ENCODE assay signal across 3 fruit fly cellular contexts in the genomic region with DNA sequence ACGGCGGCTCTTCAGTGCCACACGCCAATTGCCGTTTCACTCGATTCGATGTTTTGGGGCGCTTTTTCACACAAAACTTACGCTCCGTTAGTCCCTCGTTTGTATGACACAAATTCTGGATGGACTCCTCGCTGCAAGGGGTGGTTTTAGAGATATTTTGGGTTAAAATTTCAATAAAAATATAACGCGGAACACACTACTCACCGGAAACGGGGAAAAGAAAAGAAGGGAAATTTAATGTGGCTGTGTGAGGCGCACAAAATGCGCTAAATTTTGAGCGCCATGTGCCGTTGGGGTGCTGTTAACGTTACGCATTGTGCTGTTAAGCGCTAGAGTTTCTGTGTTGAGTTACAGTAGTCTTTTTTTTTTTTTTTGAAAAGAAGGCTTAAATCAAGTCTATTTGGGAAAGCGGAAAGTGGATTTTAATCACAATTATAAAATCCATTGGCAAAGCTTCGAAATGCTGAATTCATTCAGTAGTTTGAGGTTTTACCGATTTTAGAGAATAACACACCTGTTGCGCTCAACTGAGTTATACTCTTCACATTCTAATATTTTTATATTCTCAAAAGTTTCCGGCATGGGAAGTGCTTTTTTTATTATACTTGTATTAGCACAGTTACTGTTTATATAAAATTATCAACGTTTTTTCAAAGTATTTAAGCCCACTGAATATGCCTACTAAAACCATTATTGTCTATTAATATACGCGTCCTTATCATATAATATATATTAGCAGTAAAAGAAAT.
TF ChIP-seq lines count a peak whose summit lies in the region.

TSS of gene RpL9 (minus strand) at position 265 of the 749 bp plus-strand sequence.

TF ChIP-seq in whole organism, adult, 20 proteins besides CTCF, POLR2A, EP300 and RAD21 (continued from another document):
- TF ChIP-seq CG5204 (GFP tag; optimal IDR thresholded peaks at IDR 0.05; lab: Kevin White, UChicago): peak; percentile 57
- TF ChIP-seq cnc (optimal IDR thresholded peaks at IDR 0.05; lab: Kevin White, UChicago): no peak
- no peak for TF ChIP-seq kay (GFP tag; lab: Kevin White, UChicago; ENCODE audit: borderline replicate concordance)
- no peak for TF ChIP-seq Clk (GFP tag; optimal IDR thresholded peaks at IDR 0.05; lab: Kevin White, UChicago)
TF ChIP-seq in whole organism, adult: peak in this region for 16.

TF ChIP-seq in whole organism, embryonic, 481 proteins besides CTCF, POLR2A, EP300 and RAD21 (continued from another document and continues in another):
- TF ChIP-seq Dref (GFP tag; IDR thresholded peaks at IDR 0.05; lab: Robert Waterston, UW): no peak
- no peak for TF ChIP-seq Oli (tag; optimal IDR thresholded peaks at IDR 0.05; lab: Kevin White, UChicago)
- TF ChIP-seq CG3847 (GFP tag; IDR thresholded peaks at IDR 0.05; lab: Robert Waterston, UW): no peak; the same call in 1 of the 2 replicates
- no peak for TF ChIP-seq Doc3 (GFP tag; IDR thresholded peaks at IDR 0.05; lab: Robert Waterston, UW; ENCODE audit: partially characterized antibody)
- TF ChIP-seq BtbVII (GFP tag; optimal IDR thresholded peaks at IDR 0.05; lab: Kevin White, UChicago): peak; percentile 90
- TF ChIP-seq sd (tag; optimal IDR thresholded peaks at IDR 0.05; lab: Kevin White, UChicago): no peak
- TF ChIP-seq Dbx (GFP tag; IDR thresholded peaks at IDR 0.05; lab: Robert Waterston, UW): no peak; the same call in 2 of the 3 replicates
- TF ChIP-seq CG16863 (GFP tag; optimal IDR thresholded peaks at IDR 0.05; lab: Kevin White, UChicago): no peak
- TF ChIP-seq danr (GFP tag; IDR thresholded peaks at IDR 0.05; lab: Robert Waterston, UW): no peak
- TF ChIP-seq CG9817 (tag; optimal IDR thresholded peaks at IDR 0.05; lab: Kevin White, UChicago): no peak
- TF ChIP-seq CG10147 (GFP tag; optimal IDR thresholded peaks at IDR 0.05; lab: Kevin White, UChicago): no peak
- peak; percentile 37 for TF ChIP-seq trh (GFP tag; optimal IDR thresholded peaks at IDR 0.05; lab: Kevin White, UChicago)
- no peak for TF ChIP-seq CG8478 (optimal IDR thresholded peaks at IDR 0.05; lab: Kevin White, UChicago)
- TF ChIP-seq cato (GFP tag; optimal IDR thresholded peaks at IDR 0.05; lab: Kevin White, UChicago; ENCODE audit: borderline replicate concordance): no peak
- TF ChIP-seq shn (GFP tag; optimal IDR thresholded peaks at IDR 0.05; lab: Kevin White, UChicago): peak; percentile 25
- no peak for TF ChIP-seq dan (GFP tag; IDR thresholded peaks at IDR 0.05; lab: Robert Waterston, UW)
- TF ChIP-seq ken (GFP tag; IDR thresholded peaks at IDR 0.05; lab: Robert Waterston, UW): peak; percentile 76; the same call in 1 of the 3 replicates
- peak; percentile 88 for TF ChIP-seq caup (GFP tag; optimal IDR thresholded peaks at IDR 0.05; lab: Kevin White, UChicago; ENCODE audit: severe bottlenecking)
- no peak for TF ChIP-seq sna (GFP tag; IDR thresholded peaks at IDR 0.05; lab: Robert Waterston, UW; ENCODE audit: partially characterized antibody)
- TF ChIP-seq Lim3 (GFP tag; IDR thresholded peaks at IDR 0.05; lab: Robert Waterston, UW): no peak
- TF ChIP-seq cwo (GFP tag; optimal IDR thresholded peaks at IDR 0.05; lab: Kevin White, UChicago): no peak
- peak; percentile 95 for TF ChIP-seq CG7271 (tag; optimal IDR thresholded peaks at IDR 0.05; lab: Kevin White, UChicago)
- TF ChIP-seq CG18476 (GFP tag; optimal IDR thresholded peaks at IDR 0.05; lab: Kevin White, UChicago): no peak
- peak; percentile 89 for TF ChIP-seq CG13296 (GFP tag; optimal IDR thresholded peaks at IDR 0.05; lab: Kevin White, UChicago)
- peak; percentile 69 for TF ChIP-seq CG8290 (GFP tag; optimal IDR thresholded peaks at IDR 0.05; lab: Kevin White, UChicago)
- TF ChIP-seq CG8290 (tag; optimal IDR thresholded peaks at IDR 0.05; lab: Kevin White, UChicago): no peak
- peak; percentile 37 for TF ChIP-seq zf30C (GFP tag; optimal IDR thresholded peaks at IDR 0.05; lab: Kevin White, UChicago)
- peak; percentile 56 for TF ChIP-seq CG14710 (tag; optimal IDR thresholded peaks at IDR 0.05; lab: Kevin White, UChicago)
- no peak for TF ChIP-seq ham (GFP tag; IDR thresholded peaks at IDR 0.05; lab: Robert Waterston, UW)
- no peak; the same call in 1 of the 2 replicates for TF ChIP-seq CG5953 (GFP tag; IDR thresholded peaks at IDR 0.05; lab: Robert Waterston, UW)
- TF ChIP-seq CG18619 (GFP tag; optimal IDR thresholded peaks at IDR 0.05; lab: Kevin White, UChicago): peak; percentile 69
- no peak for TF ChIP-seq CG16815 (GFP tag; optimal IDR thresholded peaks at IDR 0.05; lab: Kevin White, UChicago)
- peak; percentile 61 for TF ChIP-seq phol (tag; optimal IDR thresholded peaks at IDR 0.05; lab: Kevin White, UChicago)
- TF ChIP-seq CG8944 (GFP tag; optimal IDR thresholded peaks at IDR 0.05; lab: Kevin White, UChicago): peak; percentile 18
- no peak for TF ChIP-seq HLH4C (GFP tag; IDR thresholded peaks at IDR 0.05; lab: Robert Waterston, UW; ENCODE audit: partially characterized antibody)
- no peak for TF ChIP-seq H15 (GFP tag; IDR thresholded peaks at IDR 0.05; lab: Robert Waterston, UW)
- no peak for TF ChIP-seq Gsc (GFP tag; IDR thresholded peaks at IDR 0.05; lab: Robert Waterston, UW)
- TF ChIP-seq CG3726 (GFP tag; IDR thresholded peaks at IDR 0.05; lab: Robert Waterston, UW): no peak; the same call in 2 of the 3 replicates
- TF ChIP-seq CG31388 (GFP tag; optimal IDR thresholded peaks at IDR 0.05; lab: Kevin White, UChicago): no peak
- peak; percentile 29 for TF ChIP-seq CG6654 (GFP tag; optimal IDR thresholded peaks at IDR 0.05; lab: Kevin White, UChicago)
- no peak; the same call in 1 of the 2 replicates for TF ChIP-seq CG14441 (GFP tag; IDR thresholded peaks at IDR 0.05; lab: Robert Waterston, UW)
- peak; percentile 57; the same call in 1 of the 2 replicates for TF ChIP-seq CG10321 (GFP tag; IDR thresholded peaks at IDR 0.05; lab: Robert Waterston, UW)
- no peak for TF ChIP-seq Blimp-1 (GFP tag; optimal IDR thresholded peaks at IDR 0.05; lab: Kevin White, UChicago)
- TF ChIP-seq CG17385 (GFP tag; optimal IDR thresholded peaks at IDR 0.05; lab: Kevin White, UChicago): peak; percentile 82
- TF ChIP-seq slbo (GFP tag; IDR thresholded peaks at IDR 0.05; lab: Robert Waterston, UW): no peak
- TF ChIP-seq CG6813 (GFP tag; optimal IDR thresholded peaks at IDR 0.05; lab: Kevin White, UChicago): peak; percentile 89
- peak; percentile 87 for TF ChIP-seq odd (GFP tag; optimal IDR thresholded peaks at IDR 0.05; lab: Kevin White, UChicago)
- no peak for TF ChIP-seq pan (optimal IDR thresholded peaks at IDR 0.05; lab: Kevin White, UChicago)
- TF ChIP-seq pan (GFP tag; optimal IDR thresholded peaks at IDR 0.05 in 1 of 2, IDR thresholded peaks at IDR 0.05 in 1 of 2): no peak
- TF ChIP-seq CG3407 (GFP tag; optimal IDR thresholded peaks at IDR 0.05; lab: Kevin White, UChicago): no peak
- no peak for TF ChIP-seq CG11456 (GFP tag; IDR thresholded peaks at IDR 0.05; lab: Robert Waterston, UW)
- no peak for TF ChIP-seq jigr1 (GFP tag; IDR thresholded peaks at IDR 0.05; lab: Robert Waterston, UW)
- peak; percentile 6 for TF ChIP-seq CG4854 (GFP tag; optimal IDR thresholded peaks at IDR 0.05; lab: Kevin White, UChicago)
- peak; percentile 98 for TF ChIP-seq Ets97D (GFP tag; optimal IDR thresholded peaks at IDR 0.05; lab: Kevin White, UChicago)
- no peak for TF ChIP-seq gcm (GFP tag; optimal IDR thresholded peaks at IDR 0.05; lab: Kevin White, UChicago)
- TF ChIP-seq Doc2 (GFP tag; IDR thresholded peaks at IDR 0.05; lab: Robert Waterston, UW): no peak
- peak; percentile 70 for TF ChIP-seq ac (GFP tag; optimal IDR thresholded peaks at IDR 0.05; lab: Kevin White, UChicago)
- TF ChIP-seq zfh2 (GFP tag; optimal IDR thresholded peaks at IDR 0.05; lab: Kevin White, UChicago): no peak
- TF ChIP-seq Stat92E (GFP tag; optimal IDR thresholded peaks at IDR 0.05; lab: Kevin White, UChicago): peak in 1 of 3 experiments; percentile 35

TF ChIP-seq in whole organism, prepupa, 60 proteins besides CTCF, POLR2A, EP300 and RAD21 (continued from another document):
- TF ChIP-seq CG16779 (tag; optimal IDR thresholded peaks at IDR 0.05; lab: Kevin White, UChicago) (no peak), topi (GFP tag; optimal IDR thresholded peaks at IDR 0.05; lab: Kevin White, UChicago) (peak; percentile 71), acj6 (GFP tag; optimal IDR thresholded peaks at IDR 0.05; lab: Kevin White, UChicago) (peak; percentile 59), CG4318 (GFP tag; optimal IDR thresholded peaks at IDR 0.05; lab: Kevin White, UChicago) (no peak), CG10669 (GFP tag; optimal IDR thresholded peaks at IDR 0.05; lab: Kevin White, UChicago) (no peak), CG8319 (GFP tag; optimal IDR thresholded peaks at IDR 0.05; lab: Kevin White, UChicago) (peak; percentile 44), CG6808 (GFP tag; optimal IDR thresholded peaks at IDR 0.05; lab: Kevin White, UChicago) (no peak), fd85E (GFP tag; optimal IDR thresholded peaks at IDR 0.05; lab: Kevin White, UChicago) (peak; percentile 17), Sox102F (GFP tag; optimal IDR thresholded peaks at IDR 0.05; lab: Kevin White, UChicago) (peak; percentile 75), OdsH (GFP tag; optimal IDR thresholded peaks at IDR 0.05; lab: Kevin White, UChicago) (peak; percentile 60), Hr38 (GFP tag; optimal IDR thresholded peaks at IDR 0.05; lab: Kevin White, UChicago) (no peak), CG10631 (GFP tag; optimal IDR thresholded peaks at IDR 0.05; lab: Kevin White, UChicago) (no peak), net (GFP tag; optimal IDR thresholded peaks at IDR 0.05; lab: Kevin White, UChicago) (no peak), CG11294 (GFP tag; IDR thresholded peaks at IDR 0.05; lab: Robert Waterston, UW) (no peak), Eip78C (GFP tag; lab: Kevin White, UChicago) (peak; percentile 92), fd59A (GFP tag; optimal IDR thresholded peaks at IDR 0.05; lab: Kevin White, UChicago) (peak; percentile 39), esn (GFP tag; optimal IDR thresholded peaks at IDR 0.05; lab: Kevin White, UChicago) (peak; percentile 72), dsx (GFP tag; optimal IDR thresholded peaks at IDR 0.05; lab: Kevin White, UChicago; ENCODE audit: poor library complexity, severe bottlenecking) (no peak), CG3032 (tag; optimal IDR thresholded peaks at IDR 0.05; lab: Kevin White, UChicago) (peak; percentile 35), CG11762 (GFP tag; optimal IDR thresholded peaks at IDR 0.05; lab: Kevin White, UChicago; ENCODE audit: insufficient read depth) (peak; percentile 29), eg (GFP tag; IDR thresholded peaks at IDR 0.05; lab: Robert Waterston, UW) (no peak), Sox14 (GFP tag; optimal IDR thresholded peaks at IDR 0.05; lab: Kevin White, UChicago) (no peak), Eip93F (GFP tag; optimal IDR thresholded peaks at IDR 0.05; lab: Kevin White, UChicago) (no peak), cyc (GFP tag; optimal IDR thresholded peaks at IDR 0.05; lab: Kevin White, UChicago) (peak; percentile 44), CG8632 (GFP tag; optimal IDR thresholded peaks at IDR 0.05; lab: Kevin White, UChicago) (peak; percentile 71), CG15336 (GFP tag; IDR thresholded peaks at IDR 0.05; lab: Robert Waterston, UW) (no peak), ss (GFP tag; optimal IDR thresholded peaks at IDR 0.05; lab: Kevin White, UChicago) (no peak), vri (GFP tag; optimal IDR thresholded peaks at IDR 0.05; lab: Kevin White, UChicago) (no peak), CG6163 (GFP tag; IDR thresholded peaks at IDR 0.05; lab: Robert Waterston, UW) (no peak; the same call in 2 of the 3 replicates), CG6854 (GFP tag; optimal IDR thresholded peaks at IDR 0.05; lab: Kevin White, UChicago) (peak; percentile 95), spab (GFP tag; optimal IDR thresholded peaks at IDR 0.05; lab: Kevin White, UChicago) (no peak), Met (GFP tag; optimal IDR thresholded peaks at IDR 0.05; lab: Kevin White, UChicago) (peak; percentile 77), Blimp-1 (GFP tag; optimal IDR thresholded peaks at IDR 0.05; lab: Kevin White, UChicago) (peak; percentile 34), CG11902 (GFP tag; optimal IDR thresholded peaks at IDR 0.05; lab: Kevin White, UChicago) (no peak), svp (GFP tag; lab: Kevin White, UChicago) (no peak), Smox (GFP tag; optimal IDR thresholded peaks at IDR 0.05; lab: Kevin White, UChicago) (no peak), CG3919 (GFP tag; optimal IDR thresholded peaks at IDR 0.05; lab: Kevin White, UChicago) (no peak), Sox15 (GFP tag; optimal IDR thresholded peaks at IDR 0.05; lab: Kevin White, UChicago) (no peak), CG34406 (GFP tag; optimal IDR thresholded peaks at IDR 0.05; lab: Kevin White, UChicago) (no peak), CG8119 (GFP tag; IDR thresholded peaks at IDR 0.05; lab: Robert Waterston, UW) (no peak), CG7368 (GFP tag; optimal IDR thresholded peaks at IDR 0.05; lab: Kevin White, UChicago) (peak; percentile 63), Lpt (GFP tag; optimal IDR thresholded peaks at IDR 0.05; lab: Kevin White, UChicago) (no peak)
